Worm (Caenorhabditis elegans) whole organism, L1 larva: ENCODE measurements around the gene C06E1.11.

Experiments
- C16A3.4 ChIP-seq: fragments of 150-350 bp; optimal IDR thresholded peaks from 2 replicates; lab custom pipeline; 2014; ENCODE audit warnings: missing biosample characterization, missing genetic modification characterization
- aly-2 ChIP-seq: fragments of 150-350 bp; optimal IDR thresholded peaks from 2 replicates; lab custom pipeline; 2014; ENCODE audit warnings: missing biosample characterization, missing genetic modification characterization
- blmp-1 ChIP-seq: fragments of 150-350 bp; optimal IDR thresholded peaks from 2 replicates; lab custom pipeline; 2014; ENCODE audit warnings: missing biosample characterization, missing genetic modification characterization
- ceh-63 ChIP-seq: fragments of 200-800 bp; sonication (Bioruptor generic); optimal IDR thresholded peaks from 2 replicates; lab custom pipeline; 2018; ENCODE audit warnings: mild to moderate bottlenecking, missing genetic modification characterization, missing compliant biosample characterization
- ceh-82 ChIP-seq, 3 experiments: fragments of 150-350 bp in 1 of 3; sonication (generic microtip) in 2 of 3; optimal IDR thresholded peaks; 2 replicates each; lab custom pipeline; 2014 to 2017; ENCODE audit warnings: missing biosample characterization in 3 of 3, missing genetic modification characterization in 3 of 3
- dpl-1 ChIP-seq, 3 experiments: fragments of 150-350 bp in 2 of 3; sonication (generic microtip) in 1 of 3; optimal IDR thresholded peaks; 2 replicates each; lab custom pipeline; 2014 to 2017; ENCODE audit warnings: missing biosample characterization in 3 of 3, missing genetic modification characterization in 3 of 3, missing genetic modification reagents in 3 of 3
- dsc-1 ChIP-seq: sonication (generic microtip); optimal IDR thresholded peaks from 2 replicates; lab custom pipeline; 2016; ENCODE audit warnings: mild to moderate bottlenecking, missing genetic modification characterization, missing compliant biosample characterization
- efl-1 ChIP-seq, 4 experiments: fragments of 150-350 bp; optimal IDR thresholded peaks in 3 of 4; peaks in 1 of 4; 1 replicate in 1 of 4; 2 replicates in 3 of 4; lab custom pipeline; 2014; ENCODE audit warnings: missing biosample characterization in 2 of 4, missing genetic modification characterization in 2 of 4, missing genetic modification reagents in 2 of 4
- efl-3 ChIP-seq: fragments of 200-800 bp; sonication (Bioruptor generic); optimal IDR thresholded peaks from 2 replicates; lab custom pipeline; 2018; ENCODE audit warnings: mild to moderate bottlenecking, missing genetic modification characterization, missing compliant biosample characterization
- egl-27 ChIP-seq, 2 experiments: fragments of 150-350 bp in 1 of 2; sonication (generic microtip); optimal IDR thresholded peaks; 3 replicates each; lab custom pipeline; 2017 to 2018; ENCODE audit warnings: missing biosample characterization in 2 of 2, missing genetic modification characterization in 2 of 2, missing genetic modification reagents in 2 of 2
- elt-2 ChIP-seq: sonication (generic microtip); optimal IDR thresholded peaks from 2 replicates; lab custom pipeline; 2016; ENCODE audit warnings: missing genetic modification characterization, mild to moderate bottlenecking, inconsistent platforms, missing compliant biosample characterization, missing genetic modification reagents
- elt-3 ChIP-seq, 6 experiments: fragments of 150-350 bp in 1 of 6; sonication (generic microtip); optimal IDR thresholded peaks; 2 replicates each; lab custom pipeline; 2017 to 2018; ENCODE audit warnings: missing biosample characterization in 6 of 6, missing genetic modification characterization in 6 of 6, inconsistent platforms in 1 of 6
- hlh-17 ChIP-seq: fragments of 200-800 bp; sonication (Bioruptor generic); optimal IDR thresholded peaks from 2 replicates; lab custom pipeline; 2018; ENCODE audit warnings: missing genetic modification characterization, mild to moderate bottlenecking, missing compliant biosample characterization, moderate library complexity, borderline replicate concordance
- lin-14 ChIP-seq: fragments of 200-800 bp; sonication (Bioruptor generic); optimal IDR thresholded peaks from 2 replicates; lab custom pipeline; 2018; ENCODE audit warnings: mild to moderate bottlenecking, missing genetic modification characterization, moderate library complexity, missing compliant biosample characterization
- lin-15B ChIP-seq: fragments of 150-350 bp; sonication (generic microtip); optimal IDR thresholded peaks from 3 replicates; lab custom pipeline; 2014; ENCODE audit warnings: missing biosample characterization, missing genetic modification characterization
- lir-3 ChIP-seq: sonication (generic microtip); optimal IDR thresholded peaks from 2 replicates; lab custom pipeline; 2016; ENCODE audit warnings: mild to moderate bottlenecking, missing genetic modification characterization, moderate library complexity, missing compliant biosample characterization; ENCODE audit not compliant: poor library complexity
- mef-2 ChIP-seq: fragments of 150-350 bp; optimal IDR thresholded peaks from 2 replicates; lab custom pipeline; 2014; ENCODE audit warnings: missing biosample characterization, missing genetic modification characterization
- mep-1 ChIP-seq: fragments of 150-350 bp; optimal IDR thresholded peaks from 2 replicates; lab custom pipeline; 2014; ENCODE audit warnings: missing biosample characterization, missing genetic modification characterization
- nhr-11 ChIP-seq: fragments of 150-350 bp; optimal IDR thresholded peaks from 2 replicates; lab custom pipeline; 2014; ENCODE audit warnings: missing biosample characterization, missing genetic modification characterization
- nhr-12 ChIP-seq: sonication (generic microtip); optimal IDR thresholded peaks from 2 replicates; lab custom pipeline; 2017; ENCODE audit warnings: missing biosample characterization, missing genetic modification characterization
- nhr-19 ChIP-seq: fragments of 200-800 bp; sonication (Bioruptor generic); conservative IDR thresholded peaks from 2 replicates; pipeline ENCODE4 v1.3.6; 2022; ENCODE audit warnings: missing genetic modification characterization, missing compliant biosample characterization
- nhr-20 ChIP-seq: sonication (generic microtip); optimal IDR thresholded peaks from 2 replicates; lab custom pipeline; 2016; ENCODE audit warnings: mild to moderate bottlenecking, missing genetic modification characterization, missing compliant biosample characterization
- nhr-71 ChIP-seq: sonication (generic microtip); optimal IDR thresholded peaks from 2 replicates; lab custom pipeline; 2016; ENCODE audit warnings: mild to moderate bottlenecking, missing genetic modification characterization, moderate library complexity, missing compliant biosample characterization
- nhr-85 ChIP-seq: sonication (generic microtip); peaks from one replicate; lab custom pipeline; 2016; ENCODE audit warnings: missing genetic modification characterization, inconsistent platforms, missing compliant biosample characterization
- skn-1 ChIP-seq: fragments of 150-350 bp; optimal IDR thresholded peaks from 2 replicates; lab custom pipeline; 2014; ENCODE audit warnings: missing biosample characterization, missing genetic modification characterization
- snu-23 ChIP-seq: sonication (generic microtip); optimal IDR thresholded peaks from 2 replicates; lab custom pipeline; 2016; ENCODE audit warnings: missing genetic modification characterization, missing compliant biosample characterization
- sup-37 ChIP-seq: fragments of 200-800 bp; sonication (Bioruptor generic); optimal IDR thresholded peaks from 2 replicates; lab custom pipeline; 2018; ENCODE audit warnings: mild to moderate bottlenecking, missing genetic modification characterization, missing compliant biosample characterization
- xbp-1 ChIP-seq: sonication (generic microtip); optimal IDR thresholded peaks from 2 replicates; lab custom pipeline; 2016; ENCODE audit warnings: missing genetic modification characterization, missing compliant biosample characterization
- ztf-11 ChIP-seq, 2 experiments: sonication (generic microtip); optimal IDR thresholded peaks; 2 replicates each; lab custom pipeline; 2016 to 2017; ENCODE audit warnings: missing genetic modification characterization in 2 of 2, missing biosample characterization in 1 of 2, missing compliant biosample characterization in 1 of 2

Gene C06E1.11

ce11 chrIII:8605532-8605931 lies 11.0 kb downstream of the C06E1.11 start, which contains the start of gene C06E1.1:
C06E1.1 (plus strand) TSS chrIII:8605832.
- TF ChIP-seq ceh-63 (GFP tag; lab: Kevin White, UChicago), result no peak
- TF ChIP-seq lir-3, result no peak
- TF ChIP-seq egl-27 (tag; optimal IDR thresholded peaks at IDR 0.05; lab: Kevin White, UChicago), result no peak
- no peak for TF ChIP-seq nhr-19 (GFP tag; lab: Robert Waterston, UW)
- TF ChIP-seq lin-15B (tag; lab: Kevin White, UChicago), result no peak
- TF ChIP-seq xbp-1 (tag; lab: Kevin White, UChicago), result no peak
- no peak for TF ChIP-seq sup-37
- no peak for TF ChIP-seq hlh-17 (GFP tag; lab: Kevin White, UChicago)
- TF ChIP-seq efl-3 (GFP tag; lab: Kevin White, UChicago), result no peak
- no peak for TF ChIP-seq nhr-71 (tag; lab: Kevin White, UChicago)
- no peak for TF ChIP-seq ztf-11 (tag; optimal IDR thresholded peaks at IDR 0.05; lab: Kevin White, UChicago)
- no peak for TF ChIP-seq skn-1 (tag; lab: Kevin White, UChicago)
- TF ChIP-seq mef-2 (tag; lab: Kevin White, UChicago), result no peak

- TF ChIP-seq blmp-1 (tag; lab: Kevin White, UChicago) (peak; percentile 93), nhr-11 (no peak)
Observed at ce11 chrIII:8602148-8602547, 14.3 kb downstream of the C06E1.11 start.

- TF ChIP-seq mep-1 (tag; lab: Kevin White, UChicago) (peak; percentile 53), snu-23 (peak; percentile 12), C16A3.4 (tag; lab: Kevin White, UChicago) (peak; percentile 19), efl-1 (optimal IDR thresholded peaks at IDR 0.05; lab: Kevin White, UChicago) (no peak), efl-1 (GFP tag; optimal IDR thresholded peaks at IDR 0.05 in 1 of 2; lab: Kevin White, UChicago) (no peak), elt-3 (tag; optimal IDR thresholded peaks at IDR 0.05; lab: Kevin White, UChicago) (peak in 1 of 6 experiments; percentile 59), blmp-1 (tag; lab: Kevin White, UChicago) (peak; percentile 94), dpl-1 (GFP tag; optimal IDR thresholded peaks at IDR 0.05; lab: Kevin White, UChicago) (peak in 1 of 3 experiments; percentile 8), nhr-20 (tag; lab: Kevin White, UChicago) (peak; percentile 8), nhr-85 (tag; lab: Kevin White, UChicago) (peak; percentile 62), nhr-12 (no peak)
Observed at ce11 chrIII:8598961-8599360, 17.5 kb downstream of the C06E1.11 start.

- TF ChIP-seq hlh-17 (GFP tag; lab: Kevin White, UChicago) (no peak), snu-23 (no peak), dsc-1 (peak; percentile 24)
Observed at ce11 chrIII:8597770-8598169, 18.7 kb downstream of the C06E1.11 start, which contains the start of gene ztf-30. ztf-30 (minus strand) TSS chrIII:8597870.

- TF ChIP-seq blmp-1 (tag; lab: Kevin White, UChicago), result peak; percentile 97
- TF ChIP-seq efl-3 (GFP tag; lab: Kevin White, UChicago), result no peak
Observed at ce11 chrIII:8596692-8597091, 19.8 kb downstream of the C06E1.11 start.

ce11 chrIII:8594088-8594487 lies 22.4 kb downstream of the C06E1.11 start:
- TF ChIP-seq nhr-12 (no peak), aly-2 (tag; lab: Kevin White, UChicago) (no peak), ztf-11 (tag; optimal IDR thresholded peaks at IDR 0.05; lab: Kevin White, UChicago) (no peak), elt-2 (tag; lab: Kevin White, UChicago) (peak; percentile 75), lin-14 (GFP tag; lab: Kevin White, UChicago) (peak; percentile 7), dpl-1 (GFP tag; optimal IDR thresholded peaks at IDR 0.05; lab: Kevin White, UChicago) (no peak), ceh-82 (tag; optimal IDR thresholded peaks at IDR 0.05; lab: Kevin White, UChicago) (no peak)
- TF ChIP-seq, all 84 proteins: peak for 2
